Worm (Caenorhabditis elegans) whole organism, L4 larva: ENCODE results near the gene Y57G11C.22.

Source experiments
- D1046.2 ChIP-seq: fragments of 200-800 bp; sonication (Bioruptor generic); IDR thresholded peaks from 2 replicates; pipeline ENCODE4 v1.3.6; 2022; ENCODE audit warnings: missing genetic modification characterization, missing compliant biosample characterization
- F26F4.8 ChIP-seq: fragments of 200-800 bp; sonication (Bioruptor generic); conservative IDR thresholded peaks from 2 replicates; pipeline ENCODE4 v1.3.6; 2022; ENCODE audit warnings: missing genetic modification characterization, missing compliant biosample characterization
- F37D6.2 ChIP-seq: sonication (generic microtip); optimal IDR thresholded peaks from 2 replicates; lab custom pipeline; 2016; ENCODE audit warnings: mild to moderate bottlenecking, missing genetic modification characterization, missing compliant biosample characterization
- F49E8.2 ChIP-seq: sonication (generic microtip); optimal IDR thresholded peaks from 2 replicates; lab custom pipeline; 2016; ENCODE audit warnings: missing compliant biosample characterization, mild to moderate bottlenecking, missing genetic modification characterization, borderline replicate concordance
- R02D3.7 ChIP-seq: fragments of 150-350 bp; sonication (generic microtip); optimal IDR thresholded peaks from 3 replicates; lab custom pipeline; 2014; ENCODE audit warnings: missing biosample characterization, missing genetic modification characterization
- Y48G9A.11 ChIP-seq: fragments of 200-800 bp; sonication (Bioruptor generic); IDR thresholded peaks from 2 replicates; pipeline ENCODE4 v1.3.6; 2022; ENCODE audit warnings: missing genetic modification reagents, missing genetic modification characterization, missing compliant biosample characterization
- Y75B8A.6 ChIP-seq: fragments of 200-800 bp; sonication (Bioruptor generic); IDR thresholded peaks from 2 replicates; pipeline ENCODE4 v1.3.6; 2022; ENCODE audit warnings: missing genetic modification reagents, missing genetic modification characterization, missing compliant biosample characterization
- aha-1 ChIP-seq: fragments of 150-350 bp; peaks from one replicate; lab custom pipeline; 2014; ENCODE audit warnings: missing biosample characterization, missing genetic modification characterization
- attf-4 ChIP-seq: sonication (generic microtip); optimal IDR thresholded peaks from 3 replicates; lab custom pipeline; 2017; ENCODE audit warnings: missing biosample characterization, missing genetic modification characterization
- ceh-82 ChIP-seq: sonication (generic microtip); optimal IDR thresholded peaks from 2 replicates; lab custom pipeline; 2017; ENCODE audit warnings: missing biosample characterization, missing genetic modification characterization
- cey-2 ChIP-seq: sonication (generic microtip); optimal IDR thresholded peaks from 3 replicates; lab custom pipeline; 2017; ENCODE audit warnings: missing genetic modification characterization, mild to moderate bottlenecking, missing compliant biosample characterization, antibody characterized with exemption, borderline replicate concordance; ENCODE audit not compliant: insufficient read depth
- daf-16 ChIP-seq, 3 experiments: sonication (generic microtip); optimal IDR thresholded peaks; 2 replicates each; lab custom pipeline; 2016 to 2017; ENCODE audit warnings: missing genetic modification characterization in 3 of 3, missing genetic modification reagents in 3 of 3, mild to moderate bottlenecking in 2 of 3, missing compliant biosample characterization in 2 of 3, missing biosample characterization in 1 of 3, moderate library complexity in 1 of 3
- daf-19 ChIP-seq: fragments of 200-800 bp; sonication (Bioruptor generic); conservative IDR thresholded peaks from 2 replicates; pipeline ENCODE4 v1.3.6; 2022; ENCODE audit warnings: missing genetic modification characterization, missing compliant biosample characterization
- daf-8 ChIP-seq: fragments of 200-800 bp; sonication (Bioruptor generic); IDR thresholded peaks from 2 replicates; pipeline ENCODE4 v1.3.6; 2022; ENCODE audit warnings: missing genetic modification characterization, missing compliant biosample characterization
- dmd-8 ChIP-seq: fragments of 200-800 bp; sonication (Bioruptor generic); IDR thresholded peaks from 2 replicates; pipeline ENCODE4 v1.3.6; 2022; ENCODE audit warnings: missing genetic modification characterization, missing compliant biosample characterization
- dve-1 ChIP-seq: sonication (generic microtip); optimal IDR thresholded peaks from 2 replicates; lab custom pipeline; 2017; ENCODE audit warnings: antibody characterized with exemption, mild to moderate bottlenecking, missing genetic modification characterization, missing compliant biosample characterization; ENCODE audit not compliant: insufficient read depth
- egl-27 ChIP-seq: sonication (generic microtip); optimal IDR thresholded peaks from 3 replicates; lab custom pipeline; 2017; ENCODE audit warnings: missing biosample characterization, missing genetic modification reagents, missing genetic modification characterization
- fkh-10 ChIP-seq: fragments of 150-350 bp; optimal IDR thresholded peaks from 2 replicates; lab custom pipeline; 2014; ENCODE audit warnings: missing biosample characterization, missing genetic modification reagents, missing genetic modification characterization
- fos-1 ChIP-seq: fragments of 150-350 bp; optimal IDR thresholded peaks from 2 replicates; lab custom pipeline; 2014; ENCODE audit warnings: missing biosample characterization, missing genetic modification characterization
- gei-8 ChIP-seq: fragments of 200-800 bp; sonication (Bioruptor generic); optimal IDR thresholded peaks from 2 replicates; lab custom pipeline; 2018; ENCODE audit warnings: mild to moderate bottlenecking, missing genetic modification characterization, missing compliant biosample characterization
- hif-1 ChIP-seq, 2 experiments: sonication (generic microtip); optimal IDR thresholded peaks; 2 replicates each; lab custom pipeline; 2016 to 2017; ENCODE audit warnings: missing compliant biosample characterization in 2 of 2, missing genetic modification characterization in 2 of 2, missing genetic modification reagents in 2 of 2, missing genotype in 2 of 2, mild to moderate bottlenecking in 1 of 2
- hlh-11 ChIP-seq: fragments of 200-800 bp; sonication (Bioruptor generic); optimal IDR thresholded peaks from 2 replicates; lab custom pipeline; 2018; ENCODE audit warnings: mild to moderate bottlenecking, missing genetic modification characterization, missing compliant biosample characterization
- hmg-1.1 ChIP-seq: fragments of 200-800 bp; sonication (Bioruptor generic); IDR thresholded peaks from 2 replicates; pipeline ENCODE4 v1.3.6; 2022; ENCODE audit warnings: missing genetic modification reagents, missing genetic modification characterization, missing compliant biosample characterization
- lim-7 ChIP-seq: fragments of 200-800 bp; sonication (Bioruptor generic); IDR thresholded peaks from 2 replicates; pipeline ENCODE4 v1.3.6; 2022; ENCODE audit warnings: missing genetic modification characterization, missing compliant biosample characterization
- lin-1 ChIP-seq: fragments of 200-800 bp; sonication (Bioruptor generic); IDR thresholded peaks from 2 replicates; pipeline ENCODE4 v1.3.6; 2022; ENCODE audit warnings: missing genetic modification reagents, missing genetic modification characterization, missing compliant biosample characterization
- lin-15B ChIP-seq: fragments of 150-350 bp; sonication (generic microtip); optimal IDR thresholded peaks from 3 replicates; lab custom pipeline; 2014; ENCODE audit warnings: missing biosample characterization, missing genetic modification characterization
- lin-29 ChIP-seq: fragments of 200-800 bp; sonication (Bioruptor generic); IDR thresholded peaks from 2 replicates; pipeline ENCODE4 v1.3.6; 2022; ENCODE audit warnings: missing genetic modification reagents, missing genetic modification characterization, missing compliant biosample characterization
- mdl-1 ChIP-seq, 2 experiments: fragments of 150-350 bp in 1 of 2; sonication (generic microtip) in 1 of 2; optimal IDR thresholded peaks; 2 replicates each; lab custom pipeline; 2014 to 2017; ENCODE audit warnings: missing biosample characterization in 2 of 2, missing genetic modification characterization in 2 of 2
- mdt-29 ChIP-seq: fragments of 200-800 bp; sonication (Bioruptor generic); IDR thresholded peaks from 2 replicates; pipeline ENCODE4 v1.3.6; 2022; ENCODE audit warnings: missing genetic modification reagents, missing genetic modification characterization, missing compliant biosample characterization
- mes-2 ChIP-seq: sonication (generic microtip); optimal IDR thresholded peaks from 2 replicates; lab custom pipeline; 2016; ENCODE audit warnings: missing genotype, mild to moderate bottlenecking, missing genetic modification characterization, missing compliant biosample characterization; ENCODE audit not compliant: poor library complexity, severe bottlenecking
- mxl-3 ChIP-seq: fragments of 200-800 bp; sonication (Bioruptor generic); optimal IDR thresholded peaks from 2 replicates; lab custom pipeline; 2018; ENCODE audit warnings: mild to moderate bottlenecking, missing genetic modification characterization, missing compliant biosample characterization
- nhr-102 ChIP-seq: sonication (generic microtip); optimal IDR thresholded peaks from 2 replicates; lab custom pipeline; 2016; ENCODE audit warnings: mild to moderate bottlenecking, missing genetic modification characterization, moderate library complexity, missing compliant biosample characterization
- nhr-11 ChIP-seq: fragments of 150-350 bp; optimal IDR thresholded peaks from 2 replicates; lab custom pipeline; 2014; ENCODE audit warnings: missing biosample characterization, missing genetic modification characterization
- nhr-111 ChIP-seq: fragments of 200-800 bp; sonication (Bioruptor generic); optimal IDR thresholded peaks from 2 replicates; lab custom pipeline; 2018; ENCODE audit warnings: mild to moderate bottlenecking, missing genetic modification characterization, missing compliant biosample characterization
- nhr-237 ChIP-seq: sonication (generic microtip); optimal IDR thresholded peaks from 2 replicates; lab custom pipeline; 2017; ENCODE audit warnings: missing biosample characterization, missing genetic modification characterization
- nhr-28 ChIP-seq: fragments of 150-350 bp; optimal IDR thresholded peaks from 2 replicates; lab custom pipeline; 2014; ENCODE audit warnings: missing biosample characterization, missing genetic modification characterization
- php-3 ChIP-seq: fragments of 200-800 bp; sonication (Bioruptor generic); IDR thresholded peaks from 2 replicates; pipeline ENCODE4 v1.3.6; 2022; ENCODE audit warnings: missing genetic modification reagents, missing genetic modification characterization, missing compliant biosample characterization
- rbr-2 ChIP-seq: sonication (generic microtip); optimal IDR thresholded peaks from 2 replicates; lab custom pipeline; 2016; ENCODE audit warnings: missing genotype, missing genetic modification characterization, missing compliant biosample characterization
- saeg-2 ChIP-seq: fragments of 200-800 bp; sonication (Bioruptor generic); IDR thresholded peaks from 2 replicates; pipeline ENCODE4 v1.3.6; 2022; ENCODE audit warnings: missing genetic modification reagents, missing genetic modification characterization, missing compliant biosample characterization
- sdz-12 ChIP-seq: fragments of 200-800 bp; sonication (Bioruptor generic); optimal IDR thresholded peaks from 2 replicates; lab custom pipeline; 2018; ENCODE audit warnings: mild to moderate bottlenecking, missing genetic modification characterization, missing compliant biosample characterization
- set-16 ChIP-seq: fragments of 200-800 bp; sonication (Bioruptor generic); IDR thresholded peaks from 2 replicates; pipeline ENCODE4 v1.3.6; 2022; ENCODE audit warnings: missing genetic modification reagents, missing genetic modification characterization, missing compliant biosample characterization
- snpc-4 ChIP-seq: fragments of 150-350 bp; optimal IDR thresholded peaks from 2 replicates; lab custom pipeline; 2014; ENCODE audit warnings: missing biosample characterization, missing genetic modification characterization
- spr-1 ChIP-seq: sonication (generic microtip); optimal IDR thresholded peaks from 2 replicates; lab custom pipeline; 2016; ENCODE audit warnings: mild to moderate bottlenecking, missing genetic modification characterization, missing compliant biosample characterization
- tra-1 ChIP-seq: fragments of 200-800 bp; sonication (Bioruptor generic); IDR thresholded peaks from 2 replicates; pipeline ENCODE4 v1.3.6; 2022; ENCODE audit warnings: missing genetic modification reagents, missing genetic modification characterization, missing compliant biosample characterization
- unc-130 ChIP-seq: sonication (generic microtip); optimal IDR thresholded peaks from 2 replicates; lab custom pipeline; 2016; ENCODE audit warnings: missing genetic modification reagents, missing genetic modification characterization, missing compliant biosample characterization
- vab-7 ChIP-seq: fragments of 200-800 bp; sonication (Bioruptor generic); IDR thresholded peaks from 2 replicates; pipeline ENCODE4 v1.3.6; 2022; ENCODE audit warnings: missing genetic modification reagents, missing genetic modification characterization, missing compliant biosample characterization
- zfp-3 ChIP-seq: fragments of 200-800 bp; sonication (Bioruptor generic); conservative IDR thresholded peaks from 2 replicates; pipeline ENCODE4 v1.3.6; 2022; ENCODE audit warnings: missing genetic modification reagents, missing genetic modification characterization, missing compliant biosample characterization
- zip-11 ChIP-seq: fragments of 200-800 bp; sonication (Bioruptor generic); IDR thresholded peaks from 2 replicates; pipeline ENCODE4 v1.3.6; 2022; ENCODE audit warnings: missing genetic modification characterization, missing compliant biosample characterization
- zip-2 ChIP-seq: fragments of 150-350 bp; optimal IDR thresholded peaks from 2 replicates; lab custom pipeline; 2014; ENCODE audit warnings: missing biosample characterization, missing genetic modification characterization

The Y57G11C.22 gene

ce11 chrIV:14833537-14833936 lies 3.5 kb upstream of the Y57G11C.22 start:
- 0 out of 2 replicates have a peak, but pooled peaks have one; percentile 17 for TF ChIP-seq php-3 (GFP tag; lab: Robert Waterston, UW)
- no peak for TF ChIP-seq daf-16 (GFP tag; optimal IDR thresholded peaks at IDR 0.05; lab: Kevin White, UChicago)
- TF ChIP-seq daf-16 (tag; optimal IDR thresholded peaks at IDR 0.05; lab: Kevin White, UChicago): peak; percentile 28
- TF ChIP-seq dve-1: peak; percentile 29
- TF ChIP-seq F26F4.8: no peak

- no peak for TF ChIP-seq fos-1
- TF ChIP-seq attf-4 (tag; lab: Kevin White, UChicago): no peak
- TF ChIP-seq F49E8.2: peak; percentile 79
- no peak for TF ChIP-seq R02D3.7 (tag; lab: Kevin White, UChicago)
- peak; percentile 93 for TF ChIP-seq hmg-1.1
- no peak; the same call in 1 of the 2 replicates for TF ChIP-seq dmd-8 (GFP tag; lab: Robert Waterston, UW)
- TF ChIP-seq mdt-29 (GFP tag; lab: Robert Waterston, UW): peak; percentile 80; the same call in 1 of the 2 replicates
- peak; percentile 78; the same call in 1 of the 2 replicates for TF ChIP-seq lin-1
- TF ChIP-seq daf-8 (GFP tag; lab: Robert Waterston, UW): no peak
- no peak for TF ChIP-seq tra-1 (GFP tag; lab: Robert Waterston, UW)
- TF ChIP-seq vab-7: no peak; the same call in 1 of the 2 replicates
- TF ChIP-seq D1046.2 (GFP tag; lab: Robert Waterston, UW): no peak
- TF ChIP-seq nhr-111 (GFP tag; lab: Kevin White, UChicago): peak; percentile 81
- TF ChIP-seq nhr-237 (tag; lab: Kevin White, UChicago): peak; percentile 20
- TF ChIP-seq daf-19: peak; percentile 90
- TF ChIP-seq set-16 (GFP tag; lab: Robert Waterston, UW): no peak
- no peak for TF ChIP-seq lim-7 (GFP tag; lab: Robert Waterston, UW)
- peak; percentile 74 for TF ChIP-seq spr-1
- TF ChIP-seq nhr-102: peak; percentile 89
- TF ChIP-seq mdl-1 (tag; optimal IDR thresholded peaks at IDR 0.05; lab: Kevin White, UChicago): no peak
- peak; percentile 85 for TF ChIP-seq rbr-2
- no peak; the same call in 1 of the 2 replicates for TF ChIP-seq saeg-2
- no peak for TF ChIP-seq hlh-11 (tag; lab: Kevin White, UChicago)
- TF ChIP-seq hif-1 (tag; optimal IDR thresholded peaks at IDR 0.05; lab: Kevin White, UChicago): peak; percentile 32 to 51
- TF ChIP-seq mxl-3: no peak
- peak; percentile 68 for TF ChIP-seq lin-29 (GFP tag; lab: Robert Waterston, UW)
- no peak for TF ChIP-seq lin-15B (tag; lab: Kevin White, UChicago)
- peak; percentile 20 for TF ChIP-seq unc-130 (GFP tag; lab: Kevin White, UChicago)
- no peak for TF ChIP-seq F26F4.8
- TF ChIP-seq gei-8 (GFP tag; lab: Kevin White, UChicago): no peak
- peak; percentile 84 for TF ChIP-seq mes-2
- TF ChIP-seq fkh-10 (GFP tag; lab: Kevin White, UChicago): peak; percentile 18
- no peak for TF ChIP-seq zip-11
- peak; percentile 76; the same call in 1 of the 2 replicates for TF ChIP-seq zfp-3
- TF ChIP-seq Y75B8A.6 (GFP tag; lab: Robert Waterston, UW): no peak
- peak; percentile 72 for TF ChIP-seq cey-2 (tag; lab: Kevin White, UChicago)
- TF ChIP-seq Y48G9A.11: no peak
- TF ChIP-seq sdz-12 (GFP tag; lab: Kevin White, UChicago): no peak
- TF ChIP-seq aha-1 (tag; lab: Kevin White, UChicago): no peak
- no peak for TF ChIP-seq egl-27
- no peak for TF ChIP-seq snpc-4 (tag; lab: Kevin White, UChicago)
- peak; percentile 42 for TF ChIP-seq nhr-28
- TF ChIP-seq nhr-11: peak; percentile 30
- peak; percentile 62 for TF ChIP-seq F37D6.2
- no peak for TF ChIP-seq ceh-82
- TF ChIP-seq zip-2 (tag; lab: Kevin White, UChicago): peak; percentile 53
These were observed 1.1 kb downstream of the Y57G11C.22 start for ce11 chrIV:14838095-14838494.
